Worm (Caenorhabditis elegans): ENCODE measurements around the gene srw-32.

DNA sequence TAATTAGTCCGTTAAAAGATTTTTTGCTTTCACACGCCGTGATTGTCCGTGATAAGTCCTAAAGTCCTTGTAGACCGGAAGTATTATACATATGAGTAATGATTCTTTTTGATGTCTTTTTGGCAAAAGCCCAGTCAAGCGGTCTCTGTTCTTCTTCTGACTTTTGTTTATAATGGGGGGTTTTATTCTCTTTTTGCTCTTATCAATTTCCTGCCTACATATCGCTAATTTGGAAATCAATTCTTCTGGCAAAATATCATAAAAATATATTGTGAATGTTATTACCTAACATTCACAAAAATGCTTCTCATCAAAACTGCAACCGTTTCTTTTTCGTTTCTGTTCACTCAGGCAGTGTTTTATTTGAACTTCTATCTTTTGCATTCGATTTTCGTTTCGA is 32.1 kb upstream of the srw-32 start, which contains the start of gene srbc-61:
- TF ChIP-seq unc-62 (GFP tag; optimal IDR thresholded peaks at IDR 0.05) (no peak), ztf-11 (tag; optimal IDR thresholded peaks at IDR 0.05) (no peak)
